Fruit fly (Drosophila melanogaster) whole organism, embryonic: ENCODE data around the gene cindr.

Experiments used
- Blimp-1 ChIP-seq: fragments of 200-800 bp; sonication (Bioruptor generic); optimal IDR thresholded peaks from 3 replicates; lab custom pipeline; 2018; ENCODE audit warnings: missing biosample characterization, missing genetic modification characterization, mild to moderate bottlenecking, moderate library complexity, missing genetic modification reagents
- CG1233 ChIP-seq: fragments of 200-800 bp; sonication (Bioruptor generic); optimal IDR thresholded peaks from 4 replicates; lab custom pipeline; 2018; ENCODE audit warnings: missing biosample characterization, mild to moderate bottlenecking, missing genetic modification characterization
- CG12942 ChIP-seq: fragments of 200-800 bp; sonication (Bioruptor generic); optimal IDR thresholded peaks from 3 replicates; lab custom pipeline; 2016; ENCODE audit warnings: missing biosample characterization, missing genetic modification characterization
- CG13123 ChIP-seq: fragments of 200-800 bp; sonication (Bioruptor generic); optimal IDR thresholded peaks from 2 replicates; lab custom pipeline; 2016; ENCODE audit warnings: missing biosample characterization, missing genetic modification characterization
- CG13287 ChIP-seq: fragments of 200-800 bp; sonication (Bioruptor generic); IDR thresholded peaks from 2 replicates; pipeline ENCODE4 v1.3.6; 2022; ENCODE audit warnings: missing biosample characterization, missing genetic modification characterization; ENCODE audit not compliant: partially characterized antibody
- CG13894 ChIP-seq: fragments of 200-800 bp; sonication (Bioruptor generic); optimal IDR thresholded peaks from 3 replicates; lab custom pipeline; 2018; ENCODE audit warnings: missing biosample characterization, mild to moderate bottlenecking, missing genetic modification characterization, moderate library complexity
- CG14441 ChIP-seq: fragments of 200-800 bp; sonication (Bioruptor generic); IDR thresholded peaks from 2 replicates; pipeline ENCODE4 v1.3.6; 2022; ENCODE audit warnings: missing biosample characterization, missing genetic modification characterization
- CG15011 ChIP-seq: fragments of 200-800 bp; sonication (Bioruptor generic); optimal IDR thresholded peaks from 3 replicates; lab custom pipeline; 2018; ENCODE audit warnings: missing biosample characterization, mild to moderate bottlenecking, missing genetic modification characterization
- CG1602 ChIP-seq: fragments of 200-800 bp; sonication (Bioruptor generic); optimal IDR thresholded peaks from 3 replicates; lab custom pipeline; 2016; ENCODE audit warnings: missing biosample characterization, missing genetic modification characterization
- CG16813 ChIP-seq: fragments of 200-800 bp; sonication (Bioruptor generic); IDR thresholded peaks from 3 replicates; pipeline ENCODE4 v1.3.6; 2022; ENCODE audit warnings: missing biosample characterization, missing genetic modification characterization; ENCODE audit not compliant: partially characterized antibody
- CG1792 ChIP-seq: fragments of 200-800 bp; sonication (Bioruptor generic); optimal IDR thresholded peaks from 2 replicates; lab custom pipeline; 2016; ENCODE audit warnings: missing biosample characterization, missing genetic modification characterization
- CG2712 ChIP-seq: fragments of 200-800 bp; optimal IDR thresholded peaks from 3 replicates; lab custom pipeline; 2019; ENCODE audit warnings: missing biosample characterization, mild to moderate bottlenecking, missing genetic modification characterization, moderate library complexity
- CG30431 ChIP-seq: fragments of 200-800 bp; sonication (Bioruptor generic); optimal IDR thresholded peaks from 2 replicates; lab custom pipeline; 2017; ENCODE audit warnings: missing biosample characterization, missing genetic modification characterization
- CG32532 ChIP-seq: fragments of 200-800 bp; sonication (Bioruptor generic); IDR thresholded peaks from 2 replicates; pipeline ENCODE4 v1.3.6; 2022; ENCODE audit warnings: missing biosample characterization, missing genetic modification characterization
- CG34224 ChIP-seq: fragments of 200-800 bp; sonication (Bioruptor generic); IDR thresholded peaks from 3 replicates; pipeline ENCODE4 v1.3.6; 2022; ENCODE audit warnings: missing biosample characterization, missing genetic modification characterization; ENCODE audit not compliant: partially characterized antibody
- CG3847 ChIP-seq: fragments of 200-800 bp; sonication (Bioruptor generic); IDR thresholded peaks from 2 replicates; pipeline ENCODE4 v1.3.6; 2022; ENCODE audit warnings: missing biosample characterization, missing genetic modification characterization
- CG5245 ChIP-seq: fragments of 200-800 bp; sonication (Bioruptor generic); optimal IDR thresholded peaks from 3 replicates; lab custom pipeline; 2016; ENCODE audit warnings: missing biosample characterization, missing genetic modification characterization
- CG6272 ChIP-seq: fragments of 200-800 bp; sonication (Bioruptor generic); IDR thresholded peaks from 2 replicates; pipeline ENCODE4 v1.3.6; 2022; ENCODE audit warnings: missing biosample characterization, missing genetic modification characterization
- CG7372 ChIP-seq: fragments of 200-800 bp; sonication (Bioruptor generic); IDR thresholded peaks from 2 replicates; pipeline ENCODE4 v1.3.6; 2022; ENCODE audit warnings: missing biosample characterization, missing genetic modification characterization
- CoRest ChIP-seq: fragments of 200-800 bp; sonication (Bioruptor generic); optimal IDR thresholded peaks from 3 replicates; lab custom pipeline; 2018; ENCODE audit warnings: missing biosample characterization, mild to moderate bottlenecking, missing genetic modification characterization, moderate library complexity
- Dad ChIP-seq: fragments of 200-800 bp; sonication (Bioruptor generic); optimal IDR thresholded peaks from 3 replicates; lab custom pipeline; 2016; ENCODE audit warnings: missing biosample characterization, missing genetic modification characterization
- Dip2 ChIP-seq: fragments of 200-800 bp; sonication (Bioruptor generic); IDR thresholded peaks from 2 replicates; pipeline ENCODE4 v1.3.6; 2022; ENCODE audit warnings: missing biosample characterization, missing genetic modification characterization
- Fer2 ChIP-seq: fragments of 200-800 bp; sonication (Bioruptor generic); optimal IDR thresholded peaks from 2 replicates; lab custom pipeline; 2018; ENCODE audit warnings: missing biosample characterization, mild to moderate bottlenecking, missing genetic modification characterization, moderate library complexity
- HLHmδ ChIP-seq: fragments of 200-800 bp; sonication (Bioruptor generic); optimal IDR thresholded peaks from 2 replicates; lab custom pipeline; 2018; ENCODE audit warnings: missing biosample characterization, mild to moderate bottlenecking, missing genetic modification characterization, moderate library complexity
- MTF-1 ChIP-seq: fragments of 200-800 bp; sonication (Bioruptor generic); optimal IDR thresholded peaks from 2 replicates; lab custom pipeline; 2018; ENCODE audit warnings: missing biosample characterization, mild to moderate bottlenecking, missing genetic modification characterization, borderline replicate concordance
- Max ChIP-seq: fragments of 200-800 bp; sonication (Bioruptor generic); optimal IDR thresholded peaks from 2 replicates; lab custom pipeline; 2016; ENCODE audit warnings: missing biosample characterization, mild to moderate bottlenecking, missing genetic modification characterization
- Neu2 ChIP-seq: fragments of 200-800 bp; sonication (Bioruptor generic); optimal IDR thresholded peaks from 3 replicates; lab custom pipeline; 2016; ENCODE audit warnings: missing biosample characterization, missing genetic modification characterization, borderline replicate concordance
- Nf-YC ChIP-seq: fragments of 200-800 bp; optimal IDR thresholded peaks from 3 replicates; lab custom pipeline; 2019; ENCODE audit warnings: missing biosample characterization, mild to moderate bottlenecking, missing genetic modification characterization, moderate library complexity
- PHDP ChIP-seq: fragments of 200-800 bp; sonication (Bioruptor generic); optimal IDR thresholded peaks from 3 replicates; lab custom pipeline; 2018; ENCODE audit warnings: missing biosample characterization, mild to moderate bottlenecking, missing genetic modification characterization, moderate library complexity
- Stat92E ChIP-seq, 3 experiments: fragments of >200 bp in 2 of 3; fragments of 200-800 bp in 1 of 3; sonication (Bioruptor generic) in 1 of 3; optimal IDR thresholded peaks; 2 replicates each; lab custom pipeline; 2017 to 2019; ENCODE audit warnings: missing biosample characterization in 3 of 3, missing genetic modification characterization in 3 of 3, mild to moderate bottlenecking in 1 of 3, moderate library complexity in 1 of 3
- Xrp1 ChIP-seq: fragments of 200-800 bp; sonication (Bioruptor generic); IDR thresholded peaks from 2 replicates; pipeline ENCODE4 v1.3.6; 2022; ENCODE audit warnings: missing biosample characterization, missing genetic modification characterization
- ash1 ChIP-seq: fragments of 200-800 bp; sonication (Bioruptor generic); optimal IDR thresholded peaks from 2 replicates; lab custom pipeline; 2018; ENCODE audit warnings: missing biosample characterization, mild to moderate bottlenecking, missing genetic modification characterization
- caup ChIP-seq: fragments of 200-800 bp; sonication (Bioruptor generic); optimal IDR thresholded peaks from 3 replicates; lab custom pipeline; 2017; ENCODE audit warnings: missing biosample characterization, mild to moderate bottlenecking, missing genetic modification characterization, moderate library complexity; ENCODE audit not compliant: severe bottlenecking
- chn ChIP-seq: fragments of 200-800 bp; sonication (Bioruptor generic); optimal IDR thresholded peaks from 2 replicates; lab custom pipeline; 2016; ENCODE audit warnings: missing biosample characterization, missing genetic modification characterization
- crp ChIP-seq, 2 experiments: fragments of 200-800 bp; sonication (Bioruptor generic); optimal IDR thresholded peaks; 2 replicates in 1 of 2; 3 replicates in 1 of 2; lab custom pipeline; 2017; ENCODE audit warnings: missing biosample characterization in 2 of 2, missing genetic modification characterization in 2 of 2, mild to moderate bottlenecking in 1 of 2, moderate library complexity in 1 of 2
- gsb ChIP-seq: fragments of 200-800 bp; sonication (Bioruptor generic); IDR thresholded peaks from 2 replicates; pipeline ENCODE4 v1.3.6; 2022; ENCODE audit warnings: missing biosample characterization, missing genetic modification characterization
- gsb-n ChIP-seq: fragments of 200-800 bp; sonication (Bioruptor generic); optimal IDR thresholded peaks from 3 replicates; lab custom pipeline; 2018; ENCODE audit warnings: missing biosample characterization, mild to moderate bottlenecking, missing genetic modification characterization
- jumu ChIP-seq: fragments of 200-800 bp; sonication (Bioruptor generic); optimal IDR thresholded peaks from 3 replicates; lab custom pipeline; 2016; ENCODE audit warnings: missing biosample characterization, missing genetic modification characterization
- nau ChIP-seq: fragments of 200-800 bp; sonication (Bioruptor generic); optimal IDR thresholded peaks from 3 replicates; lab custom pipeline; 2017; ENCODE audit warnings: missing biosample characterization, mild to moderate bottlenecking, missing genetic modification characterization, missing genetic modification reagents
- oc ChIP-seq: fragments of 200-800 bp; sonication (Bioruptor generic); optimal IDR thresholded peaks from 2 replicates; lab custom pipeline; 2018; ENCODE audit warnings: missing biosample characterization, mild to moderate bottlenecking, missing genetic modification characterization, moderate library complexity
- phol ChIP-seq: fragments of 200-800 bp; sonication (Bioruptor generic); optimal IDR thresholded peaks from 3 replicates; lab custom pipeline; 2018; ENCODE audit warnings: missing biosample characterization, mild to moderate bottlenecking, missing genetic modification characterization, moderate library complexity
- psq ChIP-seq: fragments of 200-800 bp; sonication (Bioruptor generic); optimal IDR thresholded peaks from 2 replicates; lab custom pipeline; 2017; ENCODE audit warnings: missing biosample characterization, missing genetic modification characterization
- ranshi ChIP-seq: fragments of 200-800 bp; sonication (Bioruptor generic); IDR thresholded peaks from 2 replicates; pipeline ENCODE4 v1.3.6; 2022; ENCODE audit warnings: missing biosample characterization, missing genetic modification characterization
- sc ChIP-seq, 3 experiments: fragments of >200 bp in 2 of 3; fragments of 200-800 bp in 1 of 3; sonication (Bioruptor generic) in 1 of 3; optimal IDR thresholded peaks; 2 replicates in 2 of 3; 3 replicates in 1 of 3; lab custom pipeline; 2017; ENCODE audit warnings: mild to moderate bottlenecking in 1 of 3, missing biosample characterization in 1 of 3, missing genetic modification characterization in 1 of 3, missing genetic modification reagents in 1 of 3
- sd ChIP-seq: fragments of 200-800 bp; sonication (Bioruptor generic); optimal IDR thresholded peaks from 3 replicates; lab custom pipeline; 2018; ENCODE audit warnings: missing biosample characterization, mild to moderate bottlenecking, missing genetic modification characterization, moderate library complexity
- sug ChIP-seq: fragments of 200-800 bp; optimal IDR thresholded peaks from 2 replicates; lab custom pipeline; 2019; ENCODE audit warnings: missing biosample characterization, mild to moderate bottlenecking, missing genetic modification characterization, moderate library complexity
- wdn ChIP-seq: fragments of 200-800 bp; sonication (Bioruptor generic); IDR thresholded peaks from 2 replicates; pipeline ENCODE4 v1.3.6; 2022; ENCODE audit warnings: missing biosample characterization, missing genetic modification characterization
- zfh1 ChIP-seq: fragments of 200-800 bp; sonication (Bioruptor generic); IDR thresholded peaks from 3 replicates; pipeline ENCODE4 v1.3.6; 2022; ENCODE audit warnings: missing biosample characterization, missing genetic modification characterization

The cindr gene

DNA sequence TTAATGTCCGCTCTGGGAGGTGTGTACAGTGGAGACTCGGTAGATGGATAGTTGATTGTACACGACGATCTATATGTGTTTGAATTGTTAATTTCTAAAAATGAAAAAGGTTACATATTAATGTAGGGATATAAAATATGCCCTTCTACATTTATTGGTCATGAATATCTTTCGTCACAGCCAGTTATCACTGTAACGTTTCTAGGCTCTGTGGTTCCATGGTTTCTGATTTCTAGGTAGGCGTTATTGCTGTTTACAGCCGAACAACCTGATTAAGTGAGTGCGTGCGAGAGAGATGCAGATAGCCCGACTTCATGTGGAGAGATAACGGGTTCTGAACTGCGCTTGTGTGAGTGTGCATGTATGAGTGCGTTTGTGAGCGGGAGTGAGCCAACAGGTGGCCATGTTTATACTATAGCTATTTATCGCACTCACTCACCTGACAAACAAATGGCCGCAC is 26.7 kb upstream of the cindr start (continued):
- TF ChIP-seq nau (GFP tag; lab: Kevin White, UChicago) (peak; percentile 63), CoRest (tag; lab: Kevin White, UChicago) (peak; percentile 96), CG34224 (GFP tag; lab: Robert Waterston, UW) (no peak), jumu (GFP tag; lab: Kevin White, UChicago) (peak; percentile 96), oc (tag; lab: Kevin White, UChicago) (peak; percentile 86), wdn (peak; percentile 87), chn (GFP tag; lab: Kevin White, UChicago) (peak; percentile 95), CG1602 (GFP tag; lab: Kevin White, UChicago) (peak; percentile 95), CG30431 (GFP tag; lab: Kevin White, UChicago) (peak; percentile 92), Max (peak; percentile 90), Blimp-1 (GFP tag; lab: Kevin White, UChicago) (peak; percentile 91), HLHmδ (GFP tag; lab: Kevin White, UChicago) (peak; percentile 21), CG1792 (GFP tag; lab: Kevin White, UChicago) (peak; percentile 91), ranshi (GFP tag; lab: Robert Waterston, UW) (peak; percentile 96), zfh1 (peak; percentile 98), CG13123 (peak; percentile 87), CG1233 (GFP tag; lab: Kevin White, UChicago) (peak; percentile 92), phol (peak; percentile 94), CG12942 (GFP tag; lab: Kevin White, UChicago) (peak; percentile 86), CG13287 (GFP tag; lab: Robert Waterston, UW) (peak; percentile 10; the same call in 1 of the 2 replicates), Neu2 (GFP tag; lab: Kevin White, UChicago) (peak; percentile 95), crp (GFP tag; optimal IDR thresholded peaks at IDR 0.05; lab: Kevin White, UChicago) (peak in 1 of 2 experiments; percentile 44), Stat92E (GFP tag; optimal IDR thresholded peaks at IDR 0.05; lab: Kevin White, UChicago) (peak in 1 of 3 experiments; percentile 77), gsb (GFP tag; lab: Robert Waterston, UW) (peak; percentile 91), PHDP (tag; lab: Kevin White, UChicago) (peak; percentile 93), Dad (GFP tag; lab: Kevin White, UChicago) (peak; percentile 93), CG14441 (GFP tag; lab: Robert Waterston, UW) (peak; percentile 95), CG32532 (GFP tag; lab: Robert Waterston, UW) (peak; percentile 95), CG5245 (peak; percentile 95), Dip2 (peak; percentile 47; the same call in 1 of the 2 replicates), caup (peak; percentile 84), CG13894 (tag; lab: Kevin White, UChicago) (peak; percentile 81), ash1 (peak; percentile 26), CG2712 (tag; lab: Kevin White, UChicago) (peak; percentile 97), CG7372 (peak; percentile 93), Fer2 (tag; lab: Kevin White, UChicago) (peak; percentile 84), gsb-n (tag; lab: Kevin White, UChicago) (peak; percentile 95), CG15011 (GFP tag; lab: Kevin White, UChicago) (peak; percentile 84), sug (tag; lab: Kevin White, UChicago) (peak; percentile 95), sd (tag; lab: Kevin White, UChicago) (peak; percentile 49), Xrp1 (GFP tag; lab: Robert Waterston, UW) (peak; percentile 97), Nf-YC (tag; lab: Kevin White, UChicago) (peak; percentile 96), CG6272 (GFP tag; lab: Robert Waterston, UW) (peak; percentile 89), CG16813 (no peak), psq (GFP tag; lab: Kevin White, UChicago) (peak; percentile 81), MTF-1 (GFP tag; lab: Kevin White, UChicago) (peak; percentile 80), CG3847 (peak; percentile 93), sc (optimal IDR thresholded peaks at IDR 0.05; lab: Kevin White, UChicago) (no peak), sc (GFP tag; optimal IDR thresholded peaks at IDR 0.05; lab: Kevin White, UChicago) (peak; percentile 86)
